Fruit fly (Drosophila melanogaster): ENCODE data around the gene wrm1.

wrm1 gene

DNA sequence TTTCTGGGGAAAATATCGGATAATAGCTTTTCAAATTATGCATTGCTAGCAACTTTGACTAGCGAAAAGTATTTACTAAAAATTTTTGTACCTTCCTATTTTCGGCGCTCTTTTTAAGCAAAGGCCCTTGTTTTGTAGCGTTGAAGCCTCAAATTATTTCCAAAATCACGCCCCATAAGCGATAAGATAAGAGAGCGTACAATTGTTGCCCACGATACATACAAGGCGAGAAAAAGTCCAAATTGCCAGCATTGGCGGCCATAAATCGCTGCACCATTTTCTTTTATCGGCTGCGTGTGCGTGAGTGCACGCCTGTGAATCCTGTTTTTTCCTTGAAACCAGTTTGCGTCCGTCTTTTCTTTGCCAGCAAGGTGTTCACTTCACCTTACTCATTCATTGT is 36.3 kb upstream of the wrm1 start:
- TF ChIP-seq phol (tag; optimal IDR thresholded peaks at IDR 0.05): peak; percentile 37
- TF ChIP-seq Dad (GFP tag; optimal IDR thresholded peaks at IDR 0.05): no peak
- no peak for TF ChIP-seq CG8290 (GFP tag; optimal IDR thresholded peaks at IDR 0.05)
- no peak for TF ChIP-seq CG8290 (tag; optimal IDR thresholded peaks at IDR 0.05)
- no peak for TF ChIP-seq rib (GFP tag; IDR thresholded peaks at IDR 0.05)
- TF ChIP-seq Doc3 (GFP tag; IDR thresholded peaks at IDR 0.05; ENCODE audit: partially characterized antibody): no peak
- TF ChIP-seq CG6654 (GFP tag; optimal IDR thresholded peaks at IDR 0.05): no peak
- TF ChIP-seq ap (GFP tag; IDR thresholded peaks at IDR 0.05): no peak
- TF ChIP-seq CG18011 (GFP tag; optimal IDR thresholded peaks at IDR 0.05): no peak
- TF ChIP-seq gce (GFP tag; IDR thresholded peaks at IDR 0.05): no peak
- TF ChIP-seq hb (GFP tag; IDR thresholded peaks at IDR 0.05; ENCODE audit: partially characterized antibody): peak; percentile 29; the same call in 1 of the 3 replicates
- 0 out of 2 replicates have a peak, but pooled peaks have one; percentile 26 for TF ChIP-seq chm (GFP tag; IDR thresholded peaks at IDR 0.05)
- no peak for TF ChIP-seq ase (GFP tag; IDR thresholded peaks at IDR 0.05)
- no peak for TF ChIP-seq Hr78 (GFP tag; optimal IDR thresholded peaks at IDR 0.05)
- no peak for TF ChIP-seq br (optimal IDR thresholded peaks at IDR 0.05)
- TF ChIP-seq CG18764 (GFP tag; optimal IDR thresholded peaks at IDR 0.05): no peak
- no peak for TF ChIP-seq schlank (tag; optimal IDR thresholded peaks at IDR 0.05)
- TF ChIP-seq Sry-β (GFP tag; optimal IDR thresholded peaks at IDR 0.05): peak; percentile 86
- TF ChIP-seq CG2199 (GFP tag; IDR thresholded peaks at IDR 0.05): 0 out of 3 replicates have a peak, but pooled peaks have one; percentile 22
- no peak for TF ChIP-seq Gsc (GFP tag; IDR thresholded peaks at IDR 0.05)
- TF ChIP-seq D19B (GFP tag; optimal IDR thresholded peaks at IDR 0.05): no peak
- no peak for TF ChIP-seq HHEX (GFP tag; optimal IDR thresholded peaks at IDR 0.05)
- TF ChIP-seq BEAF-32 (GFP tag; optimal IDR thresholded peaks at IDR 0.05): peak; percentile 30
- no peak; the same call in 1 of the 2 replicates for TF ChIP-seq bbx (GFP tag; IDR thresholded peaks at IDR 0.05; ENCODE audit: partially characterized antibody)
- no peak for TF ChIP-seq Mad (GFP tag; optimal IDR thresholded peaks at IDR 0.05)
- no peak for TF ChIP-seq Gug (GFP tag; IDR thresholded peaks at IDR 0.05)
- no peak for TF ChIP-seq croc (GFP tag; conservative IDR thresholded peaks at IDR 0.05)
- TF ChIP-seq Atf6 (GFP tag; IDR thresholded peaks at IDR 0.05): no peak
- TF ChIP-seq CG18262 (tag; optimal IDR thresholded peaks at IDR 0.05): no peak
- no peak for TF ChIP-seq MBD-R2 (GFP tag; IDR thresholded peaks at IDR 0.05)
- 0 out of 2 replicates have a peak, but pooled peaks have one; percentile 10 for TF ChIP-seq CG10321 (GFP tag; IDR thresholded peaks at IDR 0.05)
- no peak for TF ChIP-seq CG33557 (GFP tag; optimal IDR thresholded peaks at IDR 0.05)
- TF ChIP-seq cad (GFP tag; optimal IDR thresholded peaks at IDR 0.05): peak; percentile 80
- TF ChIP-seq vvl (GFP tag; IDR thresholded peaks at IDR 0.05): no peak
- no peak for TF ChIP-seq eyg (GFP tag; optimal IDR thresholded peaks at IDR 0.05)
- no peak for TF ChIP-seq tup (GFP tag; optimal IDR thresholded peaks at IDR 0.05)
- peak in 1 of 2 experiments; percentile 7 for TF ChIP-seq insv (GFP tag; optimal IDR thresholded peaks at IDR 0.05)
- TF ChIP-seq row (GFP tag; IDR thresholded peaks at IDR 0.05): peak; percentile 42; the same call in 2 of the 3 replicates
- no peak for TF ChIP-seq Hand (GFP tag; optimal IDR thresholded peaks at IDR 0.05)
- peak; percentile 28 for TF ChIP-seq ac (GFP tag; optimal IDR thresholded peaks at IDR 0.05)

DNA sequence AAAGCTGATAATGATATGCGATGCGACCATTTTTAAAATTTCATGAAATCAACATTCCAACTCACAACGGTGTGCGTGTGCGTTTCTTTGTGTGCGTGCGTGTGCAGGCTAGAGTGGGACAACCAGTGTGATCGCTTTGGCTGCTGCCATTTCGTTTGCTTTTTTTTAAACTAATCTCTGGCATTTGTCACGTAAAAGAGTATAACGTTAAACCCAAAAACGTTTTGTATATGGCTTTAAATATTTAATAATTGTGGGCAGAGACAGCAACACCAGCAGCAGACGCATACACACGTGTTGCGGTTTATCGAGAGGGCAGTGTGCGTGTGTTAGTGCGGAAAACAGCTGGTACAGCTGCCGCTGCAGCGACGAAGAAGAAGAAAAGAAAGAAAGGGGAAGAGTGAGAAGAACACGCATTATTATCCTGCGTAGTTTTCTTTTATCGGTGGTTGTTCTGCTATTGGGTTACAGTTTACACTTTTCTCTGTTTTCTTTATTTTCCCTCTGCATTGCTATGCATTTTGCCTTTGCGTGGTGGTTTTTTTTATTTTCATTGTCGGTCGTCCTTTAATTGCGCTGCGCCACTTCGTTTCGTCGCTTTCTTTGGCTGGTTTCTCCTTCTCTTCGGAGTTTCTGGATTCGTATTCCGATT is 35.3 kb upstream of the wrm1 start:
- TF ChIP-seq pzg (GFP tag; optimal IDR thresholded peaks at IDR 0.05) (peak; percentile 12), pros (GFP tag; optimal IDR thresholded peaks at IDR 0.05) (peak; percentile 98), CG18262 (tag; optimal IDR thresholded peaks at IDR 0.05) (no peak), CG10979 (tag; optimal IDR thresholded peaks at IDR 0.05) (peak; percentile 10), CG12659 (GFP tag; optimal IDR thresholded peaks at IDR 0.05) (peak; percentile 37), kah (GFP tag; optimal IDR thresholded peaks at IDR 0.05) (peak; percentile 73), CG17385 (GFP tag; optimal IDR thresholded peaks at IDR 0.05) (peak; percentile 95), ato (GFP tag; IDR thresholded peaks at IDR 0.05; ENCODE audit: partially characterized antibody) (0 out of 2 replicates have a peak, but pooled peaks have one; percentile 24), vvl (GFP tag; IDR thresholded peaks at IDR 0.05) (0 out of 2 replicates have a peak, but pooled peaks have one; percentile 37), tll (GFP tag; optimal IDR thresholded peaks at IDR 0.05) (peak in 1 of 2 experiments; percentile 30), sens (GFP tag) (peak; percentile 53), lab (GFP tag; optimal IDR thresholded peaks at IDR 0.05) (peak; percentile 18), sug (tag; optimal IDR thresholded peaks at IDR 0.05) (peak; percentile 1), ac (GFP tag; optimal IDR thresholded peaks at IDR 0.05) (peak; percentile 68)

All from whole organism, embryonic.